Worm (Caenorhabditis elegans) whole organism, early embryonic: ENCODE measurements around the gene bgnt-1.4.

ENCODE experiments used
- B0310.2 ChIP-seq: sonication (generic microtip); optimal IDR thresholded peaks from 2 replicates; lab custom pipeline; 2016; ENCODE audit warnings: mild to moderate bottlenecking, missing genetic modification characterization, missing compliant biosample characterization
- aly-1 ChIP-seq: sonication (generic microtip); optimal IDR thresholded peaks from 2 replicates; lab custom pipeline; 2016; ENCODE audit warnings: missing genetic modification characterization, missing compliant biosample characterization
- ama-1 ChIP-seq: fragments of 150-350 bp; optimal IDR thresholded peaks from 2 replicates; lab custom pipeline; 2014
- ceh-13 ChIP-seq: fragments of 200-800 bp; sonication (Bioruptor generic); optimal IDR thresholded peaks from 2 replicates; lab custom pipeline; 2018; ENCODE audit warnings: mild to moderate bottlenecking, missing genetic modification characterization, missing compliant biosample characterization
- ceh-36 ChIP-seq: sonication (generic microtip); optimal IDR thresholded peaks from 2 replicates; lab custom pipeline; 2016; ENCODE audit warnings: missing genetic modification characterization, inconsistent platforms, missing compliant biosample characterization
- ets-7 ChIP-seq: sonication (generic microtip); optimal IDR thresholded peaks from 2 replicates; lab custom pipeline; 2016; ENCODE audit warnings: missing genotype, missing genetic modification characterization, missing compliant biosample characterization
- flt-1 ChIP-seq: fragments of 200-800 bp; sonication (Bioruptor generic); IDR thresholded peaks from 2 replicates; pipeline ENCODE4 v1.3.6; 2022; ENCODE audit warnings: missing genetic modification characterization, missing compliant biosample characterization
- hmbx-1 ChIP-seq: sonication (generic microtip); optimal IDR thresholded peaks from 2 replicates; lab custom pipeline; 2016; ENCODE audit warnings: mild to moderate bottlenecking, missing genetic modification characterization, missing compliant biosample characterization
- hmg-4 ChIP-seq: fragments of 200-800 bp; sonication (Bioruptor generic); optimal IDR thresholded peaks from 2 replicates; lab custom pipeline; 2018; ENCODE audit warnings: mild to moderate bottlenecking, missing genetic modification characterization, missing compliant biosample characterization
- scrt-1 ChIP-seq: fragments of 200-800 bp; sonication (Bioruptor generic); IDR thresholded peaks from 2 replicates; pipeline ENCODE4 v1.3.6; 2022; ENCODE audit warnings: missing genetic modification characterization, missing compliant biosample characterization
- sea-1 ChIP-seq: fragments of 200-800 bp; sonication (Bioruptor generic); conservative IDR thresholded peaks from 2 replicates; pipeline ENCODE4 v1.3.6; 2022; ENCODE audit warnings: missing genetic modification characterization, missing compliant biosample characterization
- tbx-11 ChIP-seq: fragments of 200-800 bp; sonication (Bioruptor generic); IDR thresholded peaks from 2 replicates; pipeline ENCODE4 v1.3.6; 2022; ENCODE audit warnings: missing genetic modification characterization, missing compliant biosample characterization
- tra-4 ChIP-seq: sonication (generic microtip); optimal IDR thresholded peaks from 2 replicates; lab custom pipeline; 2017; ENCODE audit warnings: missing genetic modification characterization, missing compliant biosample characterization

- TF ChIP-seq ama-1 (lab: Kevin White, UChicago) (no peak), tra-4 (no peak), ceh-13 (no peak), hmbx-1 (tag; lab: Kevin White, UChicago) (no peak), scrt-1 (GFP tag; lab: Robert Waterston, UW) (no peak), hmg-4 (GFP tag; lab: Kevin White, UChicago) (no peak), flt-1 (no peak), sea-1 (GFP tag; lab: Robert Waterston, UW) (no peak), B0310.2 (tag; lab: Kevin White, UChicago) (no peak), ets-7 (tag; lab: Kevin White, UChicago) (no peak), aly-1 (tag; lab: Kevin White, UChicago) (no peak), ceh-36 (tag; lab: Kevin White, UChicago) (no peak), tbx-11 (no peak)
These were observed 5.3 kb upstream of the bgnt-1.4 start, which contains the start of gene pgl-3 for ce11 chrV:4755308-4756029.
